Worm (Caenorhabditis elegans) whole organism, L1 larva: ENCODE measurements around the gene F49H6.15.

ENCODE experiments used
- C16A3.4 ChIP-seq: fragments of 150-350 bp; optimal IDR thresholded peaks from 2 replicates; lab custom pipeline; 2014; ENCODE audit warnings: missing biosample characterization, missing genetic modification characterization
- Y116A8C.19 ChIP-seq: sonication (generic microtip); optimal IDR thresholded peaks from 2 replicates; lab custom pipeline; 2016; ENCODE audit warnings: missing compliant biosample characterization, missing genetic modification characterization, borderline replicate concordance
- aha-1 ChIP-seq: fragments of 150-350 bp; optimal IDR thresholded peaks from 2 replicates; lab custom pipeline; 2014; ENCODE audit warnings: missing biosample characterization, missing genetic modification characterization
- alr-1 ChIP-seq: fragments of 200-800 bp; sonication (Bioruptor generic); optimal IDR thresholded peaks from 2 replicates; lab custom pipeline; 2018; ENCODE audit warnings: borderline replicate concordance, mild to moderate bottlenecking, missing genetic modification characterization, missing compliant biosample characterization
- ama-1 ChIP-seq: fragments of 150-350 bp; optimal IDR thresholded peaks from 2 replicates; lab custom pipeline; 2014
- ceh-8 ChIP-seq: fragments of 200-800 bp; sonication (Bioruptor generic); optimal IDR thresholded peaks from 2 replicates; lab custom pipeline; 2018; ENCODE audit warnings: mild to moderate bottlenecking, missing genetic modification characterization, moderate library complexity, missing compliant biosample characterization
- ceh-90 ChIP-seq: sonication (generic microtip); optimal IDR thresholded peaks from 2 replicates; lab custom pipeline; 2016; ENCODE audit warnings: missing genetic modification characterization, missing compliant biosample characterization
- ces-1 ChIP-seq: fragments of 150-350 bp; optimal IDR thresholded peaks from 2 replicates; lab custom pipeline; 2014; ENCODE audit warnings: missing biosample characterization, missing genetic modification reagents, missing genetic modification characterization
- dsc-1 ChIP-seq: sonication (generic microtip); optimal IDR thresholded peaks from 2 replicates; lab custom pipeline; 2016; ENCODE audit warnings: mild to moderate bottlenecking, missing genetic modification characterization, missing compliant biosample characterization
- efl-1 ChIP-seq, 4 experiments: fragments of 150-350 bp; optimal IDR thresholded peaks in 3 of 4; peaks in 1 of 4; 1 replicate in 1 of 4; 2 replicates in 3 of 4; lab custom pipeline; 2014; ENCODE audit warnings: missing biosample characterization in 2 of 4, missing genetic modification characterization in 2 of 4, missing genetic modification reagents in 2 of 4
- egl-27 ChIP-seq, 2 experiments: fragments of 150-350 bp in 1 of 2; sonication (generic microtip); optimal IDR thresholded peaks; 3 replicates each; lab custom pipeline; 2017 to 2018; ENCODE audit warnings: missing biosample characterization in 2 of 2, missing genetic modification characterization in 2 of 2, missing genetic modification reagents in 2 of 2
- fkh-4 ChIP-seq: sonication (generic microtip); optimal IDR thresholded peaks from 2 replicates; lab custom pipeline; 2016; ENCODE audit warnings: missing compliant biosample characterization, missing genetic modification characterization, borderline replicate concordance
- fkh-8 ChIP-seq: sonication (generic microtip); optimal IDR thresholded peaks from 2 replicates; lab custom pipeline; 2016; ENCODE audit warnings: mild to moderate bottlenecking, missing genetic modification characterization, missing compliant biosample characterization
- fos-1 ChIP-seq: fragments of 150-350 bp; optimal IDR thresholded peaks from 2 replicates; lab custom pipeline; 2014; ENCODE audit warnings: missing biosample characterization, missing genetic modification characterization
- grh-1 ChIP-seq: fragments of 200-800 bp; sonication (Bioruptor generic); IDR thresholded peaks from 2 replicates; pipeline ENCODE4 v1.3.6; 2022; ENCODE audit warnings: missing genetic modification reagents, missing genetic modification characterization, missing compliant biosample characterization
- hlh-17 ChIP-seq: fragments of 200-800 bp; sonication (Bioruptor generic); optimal IDR thresholded peaks from 2 replicates; lab custom pipeline; 2018; ENCODE audit warnings: missing genetic modification characterization, mild to moderate bottlenecking, missing compliant biosample characterization, moderate library complexity, borderline replicate concordance
- hlh-4 ChIP-seq: sonication (generic microtip); optimal IDR thresholded peaks from 2 replicates; lab custom pipeline; 2016; ENCODE audit warnings: mild to moderate bottlenecking, missing genetic modification characterization, missing compliant biosample characterization
- hpl-2 ChIP-seq: fragments of 150-350 bp; optimal IDR thresholded peaks from 2 replicates; lab custom pipeline; 2014; ENCODE audit warnings: missing biosample characterization, missing genetic modification reagents, missing genetic modification characterization
- lin-14 ChIP-seq: fragments of 200-800 bp; sonication (Bioruptor generic); optimal IDR thresholded peaks from 2 replicates; lab custom pipeline; 2018; ENCODE audit warnings: mild to moderate bottlenecking, missing genetic modification characterization, moderate library complexity, missing compliant biosample characterization
- lin-15B ChIP-seq: fragments of 150-350 bp; sonication (generic microtip); optimal IDR thresholded peaks from 3 replicates; lab custom pipeline; 2014; ENCODE audit warnings: missing biosample characterization, missing genetic modification characterization
- lin-39 ChIP-seq: fragments of 150-350 bp; optimal IDR thresholded peaks from 2 replicates; lab custom pipeline; 2014; ENCODE audit warnings: missing biosample characterization, missing genetic modification reagents, missing genetic modification characterization
- lir-3 ChIP-seq: sonication (generic microtip); optimal IDR thresholded peaks from 2 replicates; lab custom pipeline; 2016; ENCODE audit warnings: mild to moderate bottlenecking, missing genetic modification characterization, moderate library complexity, missing compliant biosample characterization; ENCODE audit not compliant: poor library complexity
- mab-9 ChIP-seq: fragments of 200-800 bp; sonication (Bioruptor generic); IDR thresholded peaks from 2 replicates; pipeline ENCODE4 v1.3.6; 2022; ENCODE audit warnings: missing genetic modification reagents, missing genetic modification characterization, missing compliant biosample characterization
- mef-2 ChIP-seq: fragments of 150-350 bp; optimal IDR thresholded peaks from 2 replicates; lab custom pipeline; 2014; ENCODE audit warnings: missing biosample characterization, missing genetic modification characterization
- nhr-19 ChIP-seq: fragments of 200-800 bp; sonication (Bioruptor generic); conservative IDR thresholded peaks from 2 replicates; pipeline ENCODE4 v1.3.6; 2022; ENCODE audit warnings: missing genetic modification characterization, missing compliant biosample characterization
- nhr-71 ChIP-seq: sonication (generic microtip); optimal IDR thresholded peaks from 2 replicates; lab custom pipeline; 2016; ENCODE audit warnings: mild to moderate bottlenecking, missing genetic modification characterization, moderate library complexity, missing compliant biosample characterization
- nhr-77 ChIP-seq: fragments of 150-350 bp; optimal IDR thresholded peaks from 2 replicates; lab custom pipeline; 2014; ENCODE audit warnings: missing biosample characterization, missing genetic modification characterization
- nhr-84 ChIP-seq: sonication (generic microtip); optimal IDR thresholded peaks from 2 replicates; lab custom pipeline; 2017; ENCODE audit warnings: missing biosample characterization, missing genetic modification characterization
- nhr-90 ChIP-seq: sonication (generic microtip); optimal IDR thresholded peaks from 2 replicates; lab custom pipeline; 2016; ENCODE audit warnings: mild to moderate bottlenecking, missing genetic modification characterization, missing compliant biosample characterization; ENCODE audit not compliant: poor library complexity
- pax-3 ChIP-seq: fragments of 200-800 bp; sonication (Bioruptor generic); optimal IDR thresholded peaks from 2 replicates; lab custom pipeline; 2018; ENCODE audit warnings: mild to moderate bottlenecking, missing genetic modification characterization, moderate library complexity, missing compliant biosample characterization
- pqm-1 ChIP-seq: sonication (generic microtip); optimal IDR thresholded peaks from 3 replicates; lab custom pipeline; 2017; ENCODE audit warnings: missing biosample characterization, missing genetic modification characterization
- skn-1 ChIP-seq: fragments of 150-350 bp; optimal IDR thresholded peaks from 2 replicates; lab custom pipeline; 2014; ENCODE audit warnings: missing biosample characterization, missing genetic modification characterization
- sox-4 ChIP-seq: sonication (generic microtip); optimal IDR thresholded peaks from 2 replicates; lab custom pipeline; 2016; ENCODE audit warnings: missing genetic modification characterization, missing compliant biosample characterization
- sup-37 ChIP-seq: fragments of 200-800 bp; sonication (Bioruptor generic); optimal IDR thresholded peaks from 2 replicates; lab custom pipeline; 2018; ENCODE audit warnings: mild to moderate bottlenecking, missing genetic modification characterization, missing compliant biosample characterization
- tbx-2 ChIP-seq: sonication (generic microtip); optimal IDR thresholded peaks from 2 replicates; lab custom pipeline; 2016; ENCODE audit warnings: missing genetic modification characterization, missing compliant biosample characterization
- tlp-1 ChIP-seq: fragments of 150-350 bp; optimal IDR thresholded peaks from 2 replicates; lab custom pipeline; 2014; ENCODE audit warnings: missing biosample characterization, missing genetic modification characterization
- unc-62 ChIP-seq: fragments of 150-350 bp; optimal IDR thresholded peaks from 2 replicates; lab custom pipeline; 2014; ENCODE audit warnings: missing biosample characterization, missing genetic modification reagents, missing genetic modification characterization
- unc-86 ChIP-seq: sonication (generic microtip); optimal IDR thresholded peaks from 2 replicates; lab custom pipeline; 2016; ENCODE audit warnings: missing genetic modification characterization, missing compliant biosample characterization
- unc-98 ChIP-seq: fragments of 200-800 bp; sonication (Bioruptor generic); IDR thresholded peaks from 2 replicates; pipeline ENCODE4 v1.3.6; 2022; ENCODE audit warnings: missing genetic modification characterization, missing compliant biosample characterization
- xbp-1 ChIP-seq: sonication (generic microtip); optimal IDR thresholded peaks from 2 replicates; lab custom pipeline; 2016; ENCODE audit warnings: missing genetic modification characterization, missing compliant biosample characterization
- ztf-11 ChIP-seq, 2 experiments: sonication (generic microtip); optimal IDR thresholded peaks; 2 replicates each; lab custom pipeline; 2016 to 2017; ENCODE audit warnings: missing genetic modification characterization in 2 of 2, missing biosample characterization in 1 of 2, missing compliant biosample characterization in 1 of 2

The F49H6.15 gene

ce11 chrV:17026289-17026688 lies at the start of gene F49H6.15:
Gene F49H6.15, minus strand, starts transcription at chrV:17026389.
- TF ChIP-seq nhr-71 (no peak), ceh-8 (no peak), ama-1 (lab: Kevin White, UChicago) (no peak), fkh-8 (tag; lab: Kevin White, UChicago) (no peak), ztf-11 (tag; optimal IDR thresholded peaks at IDR 0.05; lab: Kevin White, UChicago) (no peak), skn-1 (no peak), hlh-17 (no peak), Y116A8C.19 (tag; lab: Kevin White, UChicago) (no peak), mef-2 (tag; lab: Kevin White, UChicago) (no peak), egl-27 (tag; optimal IDR thresholded peaks at IDR 0.05; lab: Kevin White, UChicago) (no peak)

ce11 chrV:17075900-17076299 lies 49.7 kb upstream of the F49H6.15 start, which contains the start of gene str-125:
Gene str-125, minus strand, starts transcription at chrV:17076000.
- TF ChIP-seq grh-1 (GFP tag; lab: Robert Waterston, UW) (no peak), lin-15B (tag; lab: Kevin White, UChicago) (no peak)

ce11 chrV:17071578-17071977 lies 45.4 kb upstream of the F49H6.15 start, which contains the start of gene srbc-14:
Gene srbc-14, minus strand, starts transcription at chrV:17071678.
- TF ChIP-seq aha-1 (no peak), tbx-2 (no peak), tlp-1 (tag; lab: Kevin White, UChicago) (no peak), nhr-77 (no peak), lin-14 (no peak), ama-1 (lab: Kevin White, UChicago) (no peak), hpl-2 (GFP tag; lab: Kevin White, UChicago) (no peak), hlh-4 (tag; lab: Kevin White, UChicago) (no peak), dsc-1 (tag; lab: Kevin White, UChicago) (no peak), sup-37 (GFP tag; lab: Kevin White, UChicago) (no peak), nhr-19 (GFP tag; lab: Robert Waterston, UW) (no peak), lir-3 (no peak), nhr-90 (tag; lab: Kevin White, UChicago) (no peak), fkh-4 (tag; lab: Kevin White, UChicago) (no peak), hlh-17 (no peak), grh-1 (GFP tag; lab: Robert Waterston, UW) (no peak), alr-1 (tag; lab: Kevin White, UChicago) (no peak)

- TF ChIP-seq efl-1 (optimal IDR thresholded peaks at IDR 0.05; lab: Kevin White, UChicago) (no peak), efl-1 (GFP tag; optimal IDR thresholded peaks at IDR 0.05 in 1 of 2; lab: Kevin White, UChicago) (peak in 1 of 2 experiments; percentile 65), unc-86 (tag; lab: Kevin White, UChicago) (no peak), nhr-19 (GFP tag; lab: Robert Waterston, UW) (no peak), mef-2 (tag; lab: Kevin White, UChicago) (no peak)
- TF ChIP-seq, all 84 proteins: peak for 1
Observed at ce11 chrV:17068839-17069238, 42.6 kb upstream of the F49H6.15 start, which contains the start of gene T05E12.8. Gene T05E12.8, plus strand, starts transcription at chrV:17069139.

- TF ChIP-seq unc-62, result no peak
Observed at ce11 chrV:17066634-17067033, 40.4 kb upstream of the F49H6.15 start.

ce11 chrV:17064676-17065075 lies 38.5 kb upstream of the F49H6.15 start, which contains the start of gene srh-255:
Gene srh-255, plus strand, starts transcription at chrV:17064976.
- TF ChIP-seq xbp-1, result no peak
- TF ChIP-seq grh-1 (GFP tag; lab: Robert Waterston, UW), result no peak
- TF ChIP-seq sox-4 (tag; lab: Kevin White, UChicago), result no peak
- no peak for TF ChIP-seq lin-15B (tag; lab: Kevin White, UChicago)
- TF ChIP-seq fos-1 (tag; lab: Kevin White, UChicago), result no peak
- TF ChIP-seq pax-3 (tag; lab: Kevin White, UChicago), result no peak
- TF ChIP-seq C16A3.4 (tag; lab: Kevin White, UChicago), result no peak
- no peak for TF ChIP-seq ama-1 (lab: Kevin White, UChicago)
- no peak for TF ChIP-seq lin-39 (tag; lab: Kevin White, UChicago)
- TF ChIP-seq unc-98 (GFP tag; lab: Robert Waterston, UW), result no peak
- TF ChIP-seq nhr-84, result no peak
- TF ChIP-seq ceh-90 (tag; lab: Kevin White, UChicago), result no peak
- TF ChIP-seq hlh-17, result no peak
- TF ChIP-seq efl-1 (optimal IDR thresholded peaks at IDR 0.05; lab: Kevin White, UChicago), result no peak
- no peak for TF ChIP-seq efl-1 (GFP tag; optimal IDR thresholded peaks at IDR 0.05 in 1 of 2; lab: Kevin White, UChicago)
- TF ChIP-seq mab-9 (GFP tag; lab: Robert Waterston, UW), result no peak
- TF ChIP-seq pqm-1 (tag; lab: Kevin White, UChicago), result no peak
- no peak for TF ChIP-seq nhr-71
- TF ChIP-seq ces-1, result no peak
